Worm (Caenorhabditis elegans) whole organism, early embryonic: ENCODE measurements around the gene Y54G2A.11.

Experiments used
- B0310.2 ChIP-seq: sonication (generic microtip); optimal IDR thresholded peaks from 2 replicates; lab custom pipeline; 2016; ENCODE audit warnings: mild to moderate bottlenecking, missing genetic modification characterization, missing compliant biosample characterization
- F13C5.2 ChIP-seq: sonication (generic microtip); optimal IDR thresholded peaks from 2 replicates; lab custom pipeline; 2017; ENCODE audit warnings: mild to moderate bottlenecking, missing genetic modification characterization, inconsistent platforms, missing compliant biosample characterization
- ama-1 ChIP-seq: fragments of 150-350 bp; optimal IDR thresholded peaks from 2 replicates; lab custom pipeline; 2014
- ceh-36 ChIP-seq: sonication (generic microtip); optimal IDR thresholded peaks from 2 replicates; lab custom pipeline; 2016; ENCODE audit warnings: missing genetic modification characterization, inconsistent platforms, missing compliant biosample characterization
- ets-7 ChIP-seq: sonication (generic microtip); optimal IDR thresholded peaks from 2 replicates; lab custom pipeline; 2016; ENCODE audit warnings: missing genotype, missing genetic modification characterization, missing compliant biosample characterization
- flt-1 ChIP-seq: fragments of 200-800 bp; sonication (Bioruptor generic); IDR thresholded peaks from 2 replicates; pipeline ENCODE4 v1.3.6; 2022; ENCODE audit warnings: missing genetic modification characterization, missing compliant biosample characterization
- hmg-4 ChIP-seq: fragments of 200-800 bp; sonication (Bioruptor generic); optimal IDR thresholded peaks from 2 replicates; lab custom pipeline; 2018; ENCODE audit warnings: mild to moderate bottlenecking, missing genetic modification characterization, missing compliant biosample characterization
- hnd-1 ChIP-seq: sonication (generic microtip); optimal IDR thresholded peaks from 2 replicates; lab custom pipeline; 2016; ENCODE audit warnings: missing genetic modification characterization, missing compliant biosample characterization
- scrt-1 ChIP-seq: fragments of 200-800 bp; sonication (Bioruptor generic); IDR thresholded peaks from 2 replicates; pipeline ENCODE4 v1.3.6; 2022; ENCODE audit warnings: missing genetic modification characterization, missing compliant biosample characterization
- sea-1 ChIP-seq: fragments of 200-800 bp; sonication (Bioruptor generic); conservative IDR thresholded peaks from 2 replicates; pipeline ENCODE4 v1.3.6; 2022; ENCODE audit warnings: missing genetic modification characterization, missing compliant biosample characterization
- tbx-37 ChIP-seq: fragments of 200-800 bp; sonication (Bioruptor generic); conservative IDR thresholded peaks from 2 replicates; pipeline ENCODE4 v1.3.6; 2022; ENCODE audit warnings: missing genetic modification reagents, missing genetic modification characterization, missing compliant biosample characterization
- tra-4 ChIP-seq: sonication (generic microtip); optimal IDR thresholded peaks from 2 replicates; lab custom pipeline; 2017; ENCODE audit warnings: missing genetic modification characterization, missing compliant biosample characterization

- TF ChIP-seq ama-1 (lab: Kevin White, UChicago) = no peak
- no peak for TF ChIP-seq sea-1
- no peak for TF ChIP-seq tbx-37 (GFP tag; lab: Robert Waterston, UW)
- no peak for TF ChIP-seq F13C5.2
- TF ChIP-seq hmg-4 (GFP tag; lab: Kevin White, UChicago) = no peak
- no peak for TF ChIP-seq scrt-1 (GFP tag; lab: Robert Waterston, UW)
- no peak for TF ChIP-seq hnd-1 (tag; lab: Kevin White, UChicago)
- no peak for TF ChIP-seq ets-7 (tag; lab: Kevin White, UChicago)
- TF ChIP-seq ceh-36 (tag; lab: Kevin White, UChicago) = no peak
- no peak for TF ChIP-seq tra-4 (tag; lab: Kevin White, UChicago)
- no peak for TF ChIP-seq flt-1 (GFP tag; lab: Robert Waterston, UW)
- TF ChIP-seq B0310.2 (tag; lab: Kevin White, UChicago) = no peak
Observed at ce11 chrIV:2729957-2730356, 41.6 kb downstream of the Y54G2A.11 start, which contains the start of gene Y94H6A.2.
